Fruit fly (Drosophila melanogaster) whole organism: Measurements from ENCODE around the gene blp.

Experiments used
- CG8478 ChIP-seq: fragments of >200 bp; optimal IDR thresholded peaks from 2 replicates; lab custom pipeline; 2018; ENCODE audit warnings: inconsistent platforms
- EcR ChIP-seq, 2 experiments: fragments of >200 bp; optimal IDR thresholded peaks; 2 replicates each; lab custom pipeline; 2017; ENCODE audit warnings: missing biosample characterization in 2 of 2, missing genetic modification characterization in 2 of 2, missing genetic modification reagents in 2 of 2
- pan ChIP-seq: fragments of >200 bp; optimal IDR thresholded peaks from 2 replicates; lab custom pipeline; 2017
- psq ChIP-seq: fragments of >200 bp; optimal IDR thresholded peaks from 2 replicates; lab custom pipeline; 2017
- usp ChIP-seq: fragments of >200 bp; optimal IDR thresholded peaks from 2 replicates; lab custom pipeline; 2017; ENCODE audit warnings: missing biosample characterization, missing genetic modification characterization, mixed read lengths

DNA sequence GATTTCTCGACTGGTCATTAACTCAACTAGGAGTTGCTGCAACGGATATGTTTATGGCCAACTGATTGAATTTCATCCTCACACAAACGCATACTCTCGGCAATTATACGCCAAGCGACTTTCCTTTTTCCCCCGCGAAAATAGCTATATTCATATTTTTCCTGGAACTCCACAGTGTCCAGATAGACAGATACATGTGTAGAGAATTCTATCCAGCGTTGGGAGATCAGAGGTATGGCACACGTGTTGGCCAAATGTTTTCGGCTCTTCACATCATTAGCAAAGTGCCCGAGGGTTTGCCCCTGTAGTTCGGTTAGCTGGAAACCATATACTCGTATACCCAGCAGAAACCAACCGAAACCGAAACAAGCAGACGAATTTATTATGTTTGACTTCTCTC, 11.9 kb upstream of the blp start:
- TF ChIP-seq pan (lab: Kevin White, UChicago) (no peak), usp (GFP tag; lab: Kevin White, UChicago) (no peak), psq (lab: Kevin White, UChicago) (no peak), EcR (GFP tag; optimal IDR thresholded peaks at IDR 0.05; lab: Kevin White, UChicago) (no peak), CG8478 (lab: Kevin White, UChicago) (no peak)
